Worm (Caenorhabditis elegans): ENCODE data around the gene vti-1.

Gene vti-1

ce11 chrIV:14728225-14728624, 38.2 kb downstream of the vti-1 start, which contains the start of gene Y57G11C.42:
Y57G11C.42 (plus strand) TSS chrIV:14728525.
- TF ChIP-seq Y79H2A.3 (GFP tag; conservative IDR thresholded peaks at IDR 0.05) (no peak), snpc-4 (GFP tag; optimal IDR thresholded peaks at IDR 0.05) (no peak), snpc-4 (tag; optimal IDR thresholded peaks at IDR 0.05) (peak in 1 of 4 experiments; percentile 22), snpc-1.1 (tag; optimal IDR thresholded peaks at IDR 0.05; ENCODE audit: insufficient read depth) (no peak)

Data from whole organism, young adult.